Fruit fly (Drosophila melanogaster) whole organism, embryonic: Measurements from ENCODE around the gene Cul3.

Source experiments
- CG14860 ChIP-seq: fragments of 200-800 bp; sonication (Bioruptor generic); IDR thresholded peaks from 3 replicates; pipeline ENCODE4 v1.3.6; 2022; ENCODE audit warnings: missing biosample characterization, missing genetic modification characterization; ENCODE audit not compliant: partially characterized antibody
- CG16863 ChIP-seq: fragments of 200-800 bp; sonication (Bioruptor generic); optimal IDR thresholded peaks from 3 replicates; lab custom pipeline; 2016; ENCODE audit warnings: missing biosample characterization, missing genetic modification characterization
- CG6272 ChIP-seq: fragments of 200-800 bp; sonication (Bioruptor generic); IDR thresholded peaks from 2 replicates; pipeline ENCODE4 v1.3.6; 2022; ENCODE audit warnings: missing biosample characterization, missing genetic modification characterization
- Xbp1 ChIP-seq: fragments of 200-800 bp; sonication (Bioruptor generic); optimal IDR thresholded peaks from 3 replicates; lab custom pipeline; 2016; ENCODE audit warnings: missing biosample characterization, mild to moderate bottlenecking, missing genetic modification characterization
- cad ChIP-seq: fragments of >200 bp; optimal IDR thresholded peaks from 2 replicates; lab custom pipeline; 2017; ENCODE audit warnings: missing biosample characterization, missing genetic modification characterization
- lbe ChIP-seq: fragments of 200-800 bp; sonication (Bioruptor generic); optimal IDR thresholded peaks from 2 replicates; lab custom pipeline; 2016; ENCODE audit warnings: missing biosample characterization, mild to moderate bottlenecking, missing genetic modification characterization
- luna ChIP-seq: fragments of 200-800 bp; sonication (Bioruptor generic); optimal IDR thresholded peaks from 2 replicates; lab custom pipeline; 2016; ENCODE audit warnings: missing biosample characterization, missing genetic modification characterization
- zfh1 ChIP-seq: fragments of 200-800 bp; sonication (Bioruptor generic); IDR thresholded peaks from 3 replicates; pipeline ENCODE4 v1.3.6; 2022; ENCODE audit warnings: missing biosample characterization, missing genetic modification characterization

DNA sequence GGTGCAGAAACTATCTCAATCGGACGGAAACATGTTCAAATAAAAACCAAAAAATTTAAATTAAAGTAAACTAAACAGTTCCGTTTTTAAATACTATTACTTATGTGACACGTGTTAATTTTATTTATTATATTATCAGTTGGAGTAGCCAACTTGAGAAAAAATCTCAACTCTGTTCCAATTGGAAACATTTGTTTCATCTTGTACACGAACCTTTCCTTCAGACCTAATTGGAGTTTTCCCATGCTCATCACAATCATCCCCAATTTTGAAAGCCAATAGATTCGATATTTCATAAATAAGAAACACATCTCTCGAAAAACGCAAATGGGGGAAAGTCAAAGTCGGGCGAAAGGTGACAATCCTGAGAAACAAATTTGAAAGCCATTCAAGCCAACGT is 35.0 kb upstream of the Cul3 start:
- TF ChIP-seq zfh1 (no peak), CG14860 (no peak), CG6272 (GFP tag; lab: Robert Waterston, UW) (no peak), lbe (no peak), cad (GFP tag; lab: Kevin White, UChicago) (no peak), luna (no peak), Xbp1 (GFP tag; lab: Kevin White, UChicago) (no peak), CG16863 (GFP tag; lab: Kevin White, UChicago) (no peak)
